Worm (Caenorhabditis elegans) whole organism, early embryonic: ENCODE data around the gene Y77E11A.8.
A peak's percentile ranks its signal among the peaks of the same experiment; 100 is the strongest.

Experiments
- B0310.2 ChIP-seq: sonication (generic microtip); optimal IDR thresholded peaks from 2 replicates; lab custom pipeline; 2016; ENCODE audit warnings: mild to moderate bottlenecking, missing genetic modification characterization, missing compliant biosample characterization
- F13C5.2 ChIP-seq: sonication (generic microtip); optimal IDR thresholded peaks from 2 replicates; lab custom pipeline; 2017; ENCODE audit warnings: mild to moderate bottlenecking, missing genetic modification characterization, inconsistent platforms, missing compliant biosample characterization
- aly-1 ChIP-seq: sonication (generic microtip); optimal IDR thresholded peaks from 2 replicates; lab custom pipeline; 2016; ENCODE audit warnings: missing genetic modification characterization, missing compliant biosample characterization
- ama-1 ChIP-seq: fragments of 150-350 bp; optimal IDR thresholded peaks from 2 replicates; lab custom pipeline; 2014
- ceh-13 ChIP-seq: fragments of 200-800 bp; sonication (Bioruptor generic); optimal IDR thresholded peaks from 2 replicates; lab custom pipeline; 2018; ENCODE audit warnings: mild to moderate bottlenecking, missing genetic modification characterization, missing compliant biosample characterization
- ceh-36 ChIP-seq: sonication (generic microtip); optimal IDR thresholded peaks from 2 replicates; lab custom pipeline; 2016; ENCODE audit warnings: missing genetic modification characterization, inconsistent platforms, missing compliant biosample characterization
- ets-7 ChIP-seq: sonication (generic microtip); optimal IDR thresholded peaks from 2 replicates; lab custom pipeline; 2016; ENCODE audit warnings: missing genotype, missing genetic modification characterization, missing compliant biosample characterization
- flt-1 ChIP-seq: fragments of 200-800 bp; sonication (Bioruptor generic); IDR thresholded peaks from 2 replicates; pipeline ENCODE4 v1.3.6; 2022; ENCODE audit warnings: missing genetic modification characterization, missing compliant biosample characterization
- hmbx-1 ChIP-seq: sonication (generic microtip); optimal IDR thresholded peaks from 2 replicates; lab custom pipeline; 2016; ENCODE audit warnings: mild to moderate bottlenecking, missing genetic modification characterization, missing compliant biosample characterization
- hmg-4 ChIP-seq: fragments of 200-800 bp; sonication (Bioruptor generic); optimal IDR thresholded peaks from 2 replicates; lab custom pipeline; 2018; ENCODE audit warnings: mild to moderate bottlenecking, missing genetic modification characterization, missing compliant biosample characterization
- hnd-1 ChIP-seq: sonication (generic microtip); optimal IDR thresholded peaks from 2 replicates; lab custom pipeline; 2016; ENCODE audit warnings: missing genetic modification characterization, missing compliant biosample characterization
- pes-1 ChIP-seq: fragments of 200-800 bp; sonication (Bioruptor generic); IDR thresholded peaks from 2 replicates; pipeline ENCODE4 v1.3.6; 2022; ENCODE audit warnings: missing genetic modification reagents, missing genetic modification characterization, missing compliant biosample characterization
- scrt-1 ChIP-seq: fragments of 200-800 bp; sonication (Bioruptor generic); IDR thresholded peaks from 2 replicates; pipeline ENCODE4 v1.3.6; 2022; ENCODE audit warnings: missing genetic modification characterization, missing compliant biosample characterization
- sea-1 ChIP-seq: fragments of 200-800 bp; sonication (Bioruptor generic); conservative IDR thresholded peaks from 2 replicates; pipeline ENCODE4 v1.3.6; 2022; ENCODE audit warnings: missing genetic modification characterization, missing compliant biosample characterization
- tbx-11 ChIP-seq: fragments of 200-800 bp; sonication (Bioruptor generic); IDR thresholded peaks from 2 replicates; pipeline ENCODE4 v1.3.6; 2022; ENCODE audit warnings: missing genetic modification characterization, missing compliant biosample characterization
- tbx-37 ChIP-seq: fragments of 200-800 bp; sonication (Bioruptor generic); conservative IDR thresholded peaks from 2 replicates; pipeline ENCODE4 v1.3.6; 2022; ENCODE audit warnings: missing genetic modification reagents, missing genetic modification characterization, missing compliant biosample characterization
- tra-4 ChIP-seq: sonication (generic microtip); optimal IDR thresholded peaks from 2 replicates; lab custom pipeline; 2017; ENCODE audit warnings: missing genetic modification characterization, missing compliant biosample characterization

Y77E11A.8 gene

DNA sequence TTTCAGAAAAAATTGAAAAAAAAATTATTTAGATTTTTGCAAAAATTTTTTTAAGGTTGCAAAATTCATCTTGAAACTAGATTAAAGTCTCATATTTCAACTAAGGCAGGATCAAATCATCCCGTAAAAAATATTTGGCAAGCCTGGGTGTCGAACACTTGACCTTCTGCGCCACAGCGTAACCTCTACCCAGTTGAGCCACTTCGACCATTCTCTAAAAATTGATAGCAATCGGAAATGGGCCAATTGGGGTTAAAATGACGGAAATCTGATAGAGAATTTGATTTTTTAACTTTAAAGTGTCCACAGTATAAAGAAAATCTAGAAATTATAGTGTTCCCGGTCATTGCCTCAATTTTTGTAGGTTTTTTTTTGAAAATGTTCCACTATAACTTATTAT is 34.8 kb downstream of the Y77E11A.8 start:
- TF ChIP-seq hmbx-1 (tag; lab: Kevin White, UChicago) (no peak), ceh-36 (tag; lab: Kevin White, UChicago) (no peak), F13C5.2 (tag; lab: Kevin White, UChicago) (no peak), scrt-1 (GFP tag; lab: Robert Waterston, UW) (no peak), aly-1 (tag; lab: Kevin White, UChicago) (no peak), ets-7 (tag; lab: Kevin White, UChicago) (no peak)

DNA sequence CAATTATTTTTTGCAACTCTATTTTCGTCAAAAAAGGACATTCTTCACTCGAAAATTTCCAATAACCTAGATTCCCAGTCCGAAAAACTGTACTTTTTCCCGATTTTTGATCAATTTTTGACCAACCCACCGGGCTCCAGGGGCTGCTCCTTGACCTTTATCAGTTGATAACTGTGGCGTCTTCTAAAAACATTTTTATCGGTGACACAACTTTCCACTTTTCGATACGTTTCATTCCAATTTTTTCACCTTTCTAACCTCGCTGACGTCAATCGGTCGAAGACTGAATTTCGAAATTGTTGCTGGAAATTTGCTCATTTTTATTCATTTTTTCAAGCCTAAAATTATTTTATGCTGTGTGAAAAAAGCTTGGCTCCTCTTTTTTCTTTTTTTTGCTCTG is 35.3 kb downstream of the Y77E11A.8 start:
- TF ChIP-seq pes-1 (GFP tag; lab: Robert Waterston, UW) (no peak), tbx-11 (GFP tag; lab: Robert Waterston, UW) (no peak), hmbx-1 (tag; lab: Kevin White, UChicago) (no peak), aly-1 (tag; lab: Kevin White, UChicago) (no peak), ets-7 (tag; lab: Kevin White, UChicago) (no peak)

DNA sequence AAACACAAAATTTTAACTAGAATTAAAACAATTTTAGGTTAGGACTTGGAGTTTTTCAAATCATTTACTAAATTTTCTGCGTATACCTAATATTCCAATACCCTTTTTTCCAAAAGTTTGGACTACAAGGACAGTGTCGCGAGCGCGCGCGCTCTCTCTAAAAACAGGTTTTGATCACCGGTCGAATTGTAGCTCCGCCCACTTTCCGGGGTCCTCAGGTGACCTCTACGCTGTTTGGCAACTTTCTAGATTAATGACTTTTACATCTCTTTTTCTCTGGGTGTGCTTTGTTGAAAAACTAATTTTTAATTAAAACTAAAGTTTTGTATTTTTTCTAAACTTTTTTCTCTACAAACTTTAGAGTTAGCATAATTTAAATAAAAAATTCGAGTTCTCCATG is 35.8 kb downstream of the Y77E11A.8 start:
- TF ChIP-seq F13C5.2 (tag; lab: Kevin White, UChicago), result no peak
- TF ChIP-seq scrt-1 (GFP tag; lab: Robert Waterston, UW), result no peak
- no peak for TF ChIP-seq sea-1 (GFP tag; lab: Robert Waterston, UW)
- no peak for TF ChIP-seq tra-4 (tag; lab: Kevin White, UChicago)
- no peak for TF ChIP-seq hnd-1 (tag; lab: Kevin White, UChicago)

DNA sequence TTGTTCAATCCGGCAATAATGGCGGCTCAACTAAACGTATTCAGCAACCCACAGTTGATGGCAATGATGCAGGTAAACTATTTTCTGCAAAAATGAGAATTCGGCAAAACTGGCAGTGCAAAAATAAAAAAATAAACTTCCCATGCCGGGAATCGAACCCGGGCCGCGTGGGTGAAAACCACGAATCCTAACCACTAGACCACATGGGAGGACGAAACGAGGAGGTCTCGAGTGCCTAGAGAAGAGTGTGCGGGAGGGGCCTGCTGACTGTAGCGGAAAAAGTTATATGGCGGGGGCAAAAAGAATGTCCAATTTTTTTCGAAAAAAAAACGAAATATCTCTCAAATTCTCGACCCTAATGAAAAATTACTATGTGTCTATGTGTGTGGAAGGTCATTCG is 36.8 kb downstream of the Y77E11A.8 start:
- peak; percentile 25 for TF ChIP-seq hmbx-1 (tag; lab: Kevin White, UChicago)
- peak; percentile 90 for TF ChIP-seq flt-1 (GFP tag; lab: Robert Waterston, UW)
- peak; percentile 78 for TF ChIP-seq F13C5.2 (tag; lab: Kevin White, UChicago)
- peak; percentile 80 for TF ChIP-seq sea-1 (GFP tag; lab: Robert Waterston, UW)
- peak; percentile 90 for TF ChIP-seq tbx-37 (GFP tag; lab: Robert Waterston, UW)
- no peak for TF ChIP-seq tra-4 (tag; lab: Kevin White, UChicago)
- peak; percentile 65 for TF ChIP-seq ceh-36 (tag; lab: Kevin White, UChicago)
- peak; percentile 80 for TF ChIP-seq hmg-4
- peak; percentile 82 for TF ChIP-seq B0310.2 (tag; lab: Kevin White, UChicago)
- TF ChIP-seq hnd-1 (tag; lab: Kevin White, UChicago), result peak; percentile 59
- no peak for TF ChIP-seq ama-1
- TF ChIP-seq scrt-1 (GFP tag; lab: Robert Waterston, UW), result peak; percentile 92
- TF ChIP-seq tbx-11 (GFP tag; lab: Robert Waterston, UW), result peak; percentile 87
- peak; percentile 40 for TF ChIP-seq aly-1 (tag; lab: Kevin White, UChicago)
- TF ChIP-seq ceh-13, result peak; percentile 53
- peak; percentile 91 for TF ChIP-seq pes-1 (GFP tag; lab: Robert Waterston, UW)
- peak; percentile 31 for TF ChIP-seq ets-7 (tag; lab: Kevin White, UChicago)

DNA sequence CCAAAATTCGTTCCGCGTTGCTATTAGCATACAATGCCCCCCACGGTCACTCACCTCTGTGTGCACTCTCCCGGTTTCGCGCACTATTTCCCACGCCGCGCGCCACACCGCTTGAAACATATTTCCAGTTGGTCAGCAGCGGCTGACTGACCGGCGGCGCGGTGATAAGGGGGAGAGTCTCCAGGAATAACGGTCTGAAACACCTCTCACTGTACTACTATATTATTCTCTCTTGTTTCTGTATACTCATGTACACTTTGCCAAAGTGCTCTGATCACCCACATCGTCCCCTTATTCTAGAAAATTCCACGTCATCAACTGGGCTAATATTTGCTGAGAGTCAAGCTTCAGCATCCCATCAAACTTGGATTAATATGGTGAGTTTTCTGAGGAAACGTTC is 38.9 kb downstream of the Y77E11A.8 start, which contains the start of gene nhr-41:
Gene nhr-41 (plus strand): TSS at position 301 of the 400 bp plus-strand sequence.
- TF ChIP-seq sea-1 (GFP tag; lab: Robert Waterston, UW) (no peak), hnd-1 (tag; lab: Kevin White, UChicago) (no peak), ets-7 (tag; lab: Kevin White, UChicago) (no peak), ceh-13 (no peak), tbx-11 (GFP tag; lab: Robert Waterston, UW) (no peak)

DNA sequence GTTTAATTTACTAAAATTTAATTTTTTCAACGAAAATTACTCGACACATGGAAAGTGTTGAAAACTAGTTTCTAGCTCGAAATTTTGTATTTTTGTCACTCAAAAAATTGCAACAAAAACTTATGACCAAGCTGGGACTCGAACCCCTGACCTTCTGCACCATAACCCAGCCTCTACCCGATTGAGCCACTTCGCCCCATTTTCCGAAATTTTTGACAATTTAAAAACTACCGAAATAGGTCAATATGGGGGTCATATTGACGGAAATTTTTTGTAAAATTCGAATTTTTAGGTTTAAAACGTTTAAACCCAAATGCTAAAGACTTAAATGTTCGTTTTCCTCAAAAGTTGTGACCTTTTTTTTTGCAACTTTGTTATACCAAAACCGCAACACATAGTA is 39.4 kb downstream of the Y77E11A.8 start:
- TF ChIP-seq hmg-4 (no peak), flt-1 (GFP tag; lab: Robert Waterston, UW) (no peak), hnd-1 (tag; lab: Kevin White, UChicago) (no peak), B0310.2 (tag; lab: Kevin White, UChicago) (no peak), tbx-37 (GFP tag; lab: Robert Waterston, UW) (no peak), hmbx-1 (tag; lab: Kevin White, UChicago) (no peak), tra-4 (tag; lab: Kevin White, UChicago) (no peak), sea-1 (GFP tag; lab: Robert Waterston, UW) (no peak), ceh-36 (tag; lab: Kevin White, UChicago) (no peak), tbx-11 (GFP tag; lab: Robert Waterston, UW) (no peak), ama-1 (no peak), ceh-13 (no peak), scrt-1 (GFP tag; lab: Robert Waterston, UW) (no peak), ets-7 (tag; lab: Kevin White, UChicago) (no peak), aly-1 (tag; lab: Kevin White, UChicago) (no peak)

DNA sequence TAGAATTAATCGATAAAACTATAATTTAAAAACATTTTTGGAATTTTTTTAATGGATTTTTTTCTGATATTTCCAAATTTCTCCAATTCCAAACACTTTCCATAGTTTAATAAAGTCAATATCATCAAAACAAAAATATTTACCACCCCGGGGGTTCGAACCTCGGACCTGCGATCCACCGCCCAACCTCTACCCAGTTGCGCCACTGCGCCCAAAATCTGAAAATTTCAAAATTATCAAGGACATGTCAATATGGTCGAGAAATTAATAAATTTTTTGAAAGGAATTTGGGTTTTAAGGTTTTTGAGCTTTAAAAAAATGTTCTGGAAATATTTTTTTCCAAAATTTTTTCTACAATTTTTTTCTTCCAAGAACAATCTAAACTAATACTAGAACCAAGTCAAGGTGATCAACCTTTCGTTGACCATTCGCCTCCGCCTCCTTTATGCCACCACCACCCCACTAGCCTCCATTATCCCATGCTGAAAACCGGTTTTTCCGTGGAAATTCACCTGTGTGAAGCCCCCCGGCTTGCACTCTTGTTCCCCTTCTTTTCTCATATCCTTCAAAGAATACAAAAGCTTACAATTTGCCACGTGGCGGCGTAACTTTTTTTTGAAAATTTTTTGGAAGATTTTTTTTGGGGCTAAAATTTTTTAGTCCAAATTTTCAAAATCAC is 43.1 kb downstream of the Y77E11A.8 start:
- TF ChIP-seq aly-1 (tag; lab: Kevin White, UChicago) (no peak), ets-7 (tag; lab: Kevin White, UChicago) (no peak), hmg-4 (no peak), tra-4 (tag; lab: Kevin White, UChicago) (no peak), ceh-13 (no peak), ceh-36 (tag; lab: Kevin White, UChicago) (no peak), ama-1 (no peak), tbx-37 (GFP tag; lab: Robert Waterston, UW) (no peak), F13C5.2 (tag; lab: Kevin White, UChicago) (no peak), hmbx-1 (tag; lab: Kevin White, UChicago) (no peak), tbx-11 (GFP tag; lab: Robert Waterston, UW) (no peak), scrt-1 (GFP tag; lab: Robert Waterston, UW) (no peak), B0310.2 (tag; lab: Kevin White, UChicago) (no peak), pes-1 (GFP tag; lab: Robert Waterston, UW) (no peak), hnd-1 (tag; lab: Kevin White, UChicago) (no peak), flt-1 (GFP tag; lab: Robert Waterston, UW) (no peak), sea-1 (GFP tag; lab: Robert Waterston, UW) (no peak)
